Worm (Caenorhabditis elegans) whole organism, L1 larva: ENCODE data around the gene srsx-5.

ENCODE experiments used
- C16A3.4 ChIP-seq: fragments of 150-350 bp; optimal IDR thresholded peaks from 2 replicates; lab custom pipeline; 2014; ENCODE audit warnings: missing biosample characterization, missing genetic modification characterization
- F16B12.6 ChIP-seq: fragments of 150-350 bp; optimal IDR thresholded peaks from 2 replicates; lab custom pipeline; 2014; ENCODE audit warnings: missing biosample characterization, missing genetic modification characterization
- blmp-1 ChIP-seq: fragments of 150-350 bp; optimal IDR thresholded peaks from 2 replicates; lab custom pipeline; 2014; ENCODE audit warnings: missing biosample characterization, missing genetic modification characterization
- ceh-63 ChIP-seq: fragments of 200-800 bp; sonication (Bioruptor generic); optimal IDR thresholded peaks from 2 replicates; lab custom pipeline; 2018; ENCODE audit warnings: mild to moderate bottlenecking, missing genetic modification characterization, missing compliant biosample characterization
- ceh-8 ChIP-seq: fragments of 200-800 bp; sonication (Bioruptor generic); optimal IDR thresholded peaks from 2 replicates; lab custom pipeline; 2018; ENCODE audit warnings: mild to moderate bottlenecking, missing genetic modification characterization, moderate library complexity, missing compliant biosample characterization
- ceh-82 ChIP-seq, 3 experiments: fragments of 150-350 bp in 1 of 3; sonication (generic microtip) in 2 of 3; optimal IDR thresholded peaks; 2 replicates each; lab custom pipeline; 2014 to 2017; ENCODE audit warnings: missing biosample characterization in 3 of 3, missing genetic modification characterization in 3 of 3
- ceh-90 ChIP-seq: sonication (generic microtip); optimal IDR thresholded peaks from 2 replicates; lab custom pipeline; 2016; ENCODE audit warnings: missing genetic modification characterization, missing compliant biosample characterization
- dpl-1 ChIP-seq, 3 experiments: fragments of 150-350 bp in 2 of 3; sonication (generic microtip) in 1 of 3; optimal IDR thresholded peaks; 2 replicates each; lab custom pipeline; 2014 to 2017; ENCODE audit warnings: missing biosample characterization in 3 of 3, missing genetic modification characterization in 3 of 3, missing genetic modification reagents in 3 of 3
- efl-1 ChIP-seq, 4 experiments: fragments of 150-350 bp; optimal IDR thresholded peaks in 3 of 4; peaks in 1 of 4; 1 replicate in 1 of 4; 2 replicates in 3 of 4; lab custom pipeline; 2014; ENCODE audit warnings: missing biosample characterization in 2 of 4, missing genetic modification characterization in 2 of 4, missing genetic modification reagents in 2 of 4
- elt-3 ChIP-seq, 6 experiments: fragments of 150-350 bp in 1 of 6; sonication (generic microtip); optimal IDR thresholded peaks; 2 replicates each; lab custom pipeline; 2017 to 2018; ENCODE audit warnings: missing biosample characterization in 6 of 6, missing genetic modification characterization in 6 of 6, inconsistent platforms in 1 of 6
- fkh-10 ChIP-seq: sonication (generic microtip); optimal IDR thresholded peaks from 2 replicates; lab custom pipeline; 2017; ENCODE audit warnings: missing biosample characterization, missing genetic modification reagents, missing genetic modification characterization
- fkh-8 ChIP-seq: sonication (generic microtip); optimal IDR thresholded peaks from 2 replicates; lab custom pipeline; 2016; ENCODE audit warnings: mild to moderate bottlenecking, missing genetic modification characterization, missing compliant biosample characterization
- hlh-4 ChIP-seq: sonication (generic microtip); optimal IDR thresholded peaks from 2 replicates; lab custom pipeline; 2016; ENCODE audit warnings: mild to moderate bottlenecking, missing genetic modification characterization, missing compliant biosample characterization
- irx-1 ChIP-seq: sonication (generic microtip); optimal IDR thresholded peaks from 2 replicates; lab custom pipeline; 2016; ENCODE audit warnings: missing genetic modification characterization, missing compliant biosample characterization
- jun-1 ChIP-seq: fragments of 150-350 bp; optimal IDR thresholded peaks from 2 replicates; lab custom pipeline; 2014; ENCODE audit warnings: missing biosample characterization, missing genetic modification reagents, missing genetic modification characterization
- lin-14 ChIP-seq: fragments of 200-800 bp; sonication (Bioruptor generic); optimal IDR thresholded peaks from 2 replicates; lab custom pipeline; 2018; ENCODE audit warnings: mild to moderate bottlenecking, missing genetic modification characterization, moderate library complexity, missing compliant biosample characterization
- lin-35 ChIP-seq, 2 experiments: fragments of 150-350 bp; optimal IDR thresholded peaks; 2 replicates each; lab custom pipeline; 2014; ENCODE audit warnings: missing biosample characterization in 2 of 2, missing genetic modification characterization in 2 of 2, missing genetic modification reagents in 2 of 2
- lsy-2 ChIP-seq, 2 experiments: fragments of 150-350 bp; optimal IDR thresholded peaks; 2 replicates each; lab custom pipeline; 2014; ENCODE audit warnings: missing biosample characterization in 2 of 2, missing genetic modification characterization in 2 of 2
- mab-9 ChIP-seq: fragments of 200-800 bp; sonication (Bioruptor generic); IDR thresholded peaks from 2 replicates; pipeline ENCODE4 v1.3.6; 2022; ENCODE audit warnings: missing genetic modification reagents, missing genetic modification characterization, missing compliant biosample characterization
- mdl-1 ChIP-seq, 2 experiments: fragments of 150-350 bp; optimal IDR thresholded peaks; 2 replicates each; lab custom pipeline; 2014 to 2017; ENCODE audit warnings: missing biosample characterization in 2 of 2, missing genetic modification characterization in 2 of 2, inconsistent platforms in 1 of 2
- mep-1 ChIP-seq: fragments of 150-350 bp; optimal IDR thresholded peaks from 2 replicates; lab custom pipeline; 2014; ENCODE audit warnings: missing biosample characterization, missing genetic modification characterization
- nhr-20 ChIP-seq: sonication (generic microtip); optimal IDR thresholded peaks from 2 replicates; lab custom pipeline; 2016; ENCODE audit warnings: mild to moderate bottlenecking, missing genetic modification characterization, missing compliant biosample characterization
- nhr-237 ChIP-seq: fragments of 150-350 bp; optimal IDR thresholded peaks from 2 replicates; lab custom pipeline; 2014; ENCODE audit warnings: missing biosample characterization, missing genetic modification characterization
- nhr-47 ChIP-seq: sonication (generic microtip); optimal IDR thresholded peaks from 2 replicates; lab custom pipeline; 2016; ENCODE audit warnings: mild to moderate bottlenecking, missing genetic modification characterization, moderate library complexity, missing compliant biosample characterization
- nhr-71 ChIP-seq: sonication (generic microtip); optimal IDR thresholded peaks from 2 replicates; lab custom pipeline; 2016; ENCODE audit warnings: mild to moderate bottlenecking, missing genetic modification characterization, moderate library complexity, missing compliant biosample characterization
- nhr-76 ChIP-seq: sonication (generic microtip); optimal IDR thresholded peaks from 2 replicates; lab custom pipeline; 2017; ENCODE audit warnings: missing biosample characterization, missing genetic modification characterization
- nhr-85 ChIP-seq: sonication (generic microtip); peaks from one replicate; lab custom pipeline; 2016; ENCODE audit warnings: missing genetic modification characterization, inconsistent platforms, missing compliant biosample characterization
- snu-23 ChIP-seq: sonication (generic microtip); optimal IDR thresholded peaks from 2 replicates; lab custom pipeline; 2016; ENCODE audit warnings: missing genetic modification characterization, missing compliant biosample characterization
- sptf-1 ChIP-seq: fragments of 150-350 bp; optimal IDR thresholded peaks from 2 replicates; lab custom pipeline; 2014; ENCODE audit warnings: missing biosample characterization, missing genetic modification characterization
- sup-37 ChIP-seq: fragments of 200-800 bp; sonication (Bioruptor generic); optimal IDR thresholded peaks from 2 replicates; lab custom pipeline; 2018; ENCODE audit warnings: mild to moderate bottlenecking, missing genetic modification characterization, missing compliant biosample characterization
- xbp-1 ChIP-seq: sonication (generic microtip); optimal IDR thresholded peaks from 2 replicates; lab custom pipeline; 2016; ENCODE audit warnings: missing genetic modification characterization, missing compliant biosample characterization
- ztf-4 ChIP-seq: fragments of 150-350 bp; optimal IDR thresholded peaks from 2 replicates; lab custom pipeline; 2014; ENCODE audit warnings: missing biosample characterization, missing genetic modification characterization

srsx-5 gene

ce11 chrV:7977701-7978461, 49.1 kb downstream of the srsx-5 start, which contains the start of gene let-413 (continued):
- TF ChIP-seq fkh-10 (GFP tag; lab: Kevin White, UChicago) (no peak), jun-1 (no peak), nhr-20 (no peak), nhr-237 (no peak), ztf-4 (tag; lab: Kevin White, UChicago) (no peak), dpl-1 (GFP tag; optimal IDR thresholded peaks at IDR 0.05; lab: Kevin White, UChicago) (no peak), irx-1 (tag; lab: Kevin White, UChicago) (no peak), fkh-8 (tag; lab: Kevin White, UChicago) (peak; percentile 12), lin-35 (GFP tag; optimal IDR thresholded peaks at IDR 0.05; lab: Kevin White, UChicago) (peak in 1 of 2 experiments; percentile 15), nhr-47 (tag; lab: Kevin White, UChicago) (no peak)

ce11 chrV:7978798-7979197, 50.0 kb downstream of the srsx-5 start:
- TF ChIP-seq nhr-85 (peak; percentile 79), ceh-82 (tag; optimal IDR thresholded peaks at IDR 0.05; lab: Kevin White, UChicago) (no peak), hlh-4 (tag; lab: Kevin White, UChicago) (no peak), F16B12.6 (tag; lab: Kevin White, UChicago) (peak; percentile 10), ceh-63 (GFP tag; lab: Kevin White, UChicago) (no peak), ceh-90 (no peak), lin-14 (GFP tag; lab: Kevin White, UChicago) (peak; percentile 71), lsy-2 (tag; optimal IDR thresholded peaks at IDR 0.05; lab: Kevin White, UChicago) (peak in 1 of 2 experiments; percentile 82), efl-1 (optimal IDR thresholded peaks at IDR 0.05; lab: Kevin White, UChicago) (peak; percentile 13 to 20), efl-1 (GFP tag; optimal IDR thresholded peaks at IDR 0.05 in 1 of 2; lab: Kevin White, UChicago) (peak in 1 of 2 experiments; percentile 93), dpl-1 (GFP tag; optimal IDR thresholded peaks at IDR 0.05; lab: Kevin White, UChicago) (peak in 2 of 3 experiments; percentile 12 to 31), sup-37 (GFP tag; lab: Kevin White, UChicago) (no peak), blmp-1 (tag; lab: Kevin White, UChicago) (peak; percentile 77), sptf-1 (tag; lab: Kevin White, UChicago) (no peak), xbp-1 (tag; lab: Kevin White, UChicago) (no peak), nhr-237 (no peak), ceh-8 (GFP tag; lab: Kevin White, UChicago) (no peak), elt-3 (tag; optimal IDR thresholded peaks at IDR 0.05; lab: Kevin White, UChicago) (peak in 2 of 6 experiments; percentile 3 to 75), snu-23 (GFP tag; lab: Kevin White, UChicago) (peak; percentile 56), C16A3.4 (tag; lab: Kevin White, UChicago) (peak; percentile 46), mdl-1 (tag; optimal IDR thresholded peaks at IDR 0.05; lab: Kevin White, UChicago) (peak in 1 of 2 experiments; percentile 27), mep-1 (tag; lab: Kevin White, UChicago) (peak; percentile 24), nhr-76 (tag; lab: Kevin White, UChicago) (no peak), nhr-20 (peak; percentile 56), lin-35 (GFP tag; optimal IDR thresholded peaks at IDR 0.05; lab: Kevin White, UChicago) (peak in 1 of 2 experiments; percentile 65), nhr-71 (tag; lab: Kevin White, UChicago) (peak; percentile 7), mab-9 (GFP tag; lab: Robert Waterston, UW) (no peak)
